Worm (Caenorhabditis elegans): ENCODE data around the gene str-113.

DNA sequence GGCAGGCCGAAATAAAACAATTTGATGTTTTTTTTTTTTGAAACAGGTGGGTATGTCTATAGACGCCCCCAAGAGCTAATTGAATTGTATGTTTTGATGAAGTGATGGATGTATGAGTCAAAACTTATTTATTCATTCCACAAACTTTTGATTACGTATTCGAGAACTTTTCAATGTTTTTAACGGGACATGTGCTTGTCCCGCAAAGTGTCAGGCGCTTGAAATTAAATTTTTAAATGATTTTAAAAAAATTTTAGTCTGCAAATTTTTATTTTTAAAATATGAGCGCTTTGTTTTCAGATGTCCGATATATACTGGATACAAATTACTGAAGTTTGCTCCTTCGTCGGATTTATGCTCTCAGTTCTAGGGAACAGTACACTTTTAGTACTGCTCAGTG is 17.3 kb downstream of the str-113 start, which contains the start of gene str-114:
- no peak for TF ChIP-seq elt-3 (tag; optimal IDR thresholded peaks at IDR 0.05)
- no peak for TF ChIP-seq nhr-12 (tag; optimal IDR thresholded peaks at IDR 0.05)
- no peak for TF ChIP-seq nhr-237 (tag; optimal IDR thresholded peaks at IDR 0.05)
- no peak for TF ChIP-seq nhr-11 (tag; optimal IDR thresholded peaks at IDR 0.05)
- TF ChIP-seq zag-1 (tag; optimal IDR thresholded peaks at IDR 0.05), result no peak
